Fruit fly (Drosophila melanogaster) whole organism, embryonic: Measurements from ENCODE around the gene Fer3HCH.
A peak's percentile ranks its signal among the peaks of the same experiment; 100 is the strongest.

Experiments used
- CG10366 ChIP-seq: fragments of 200-800 bp; sonication (Bioruptor generic); IDR thresholded peaks from 2 replicates; pipeline ENCODE4 v1.3.6; 2022; ENCODE audit warnings: missing biosample characterization, missing genetic modification characterization
- CG10462 ChIP-seq: fragments of 200-800 bp; sonication (Bioruptor generic); optimal IDR thresholded peaks from 2 replicates; lab custom pipeline; 2016; ENCODE audit warnings: missing biosample characterization, missing genetic modification characterization
- CG12104 ChIP-seq: fragments of 200-800 bp; sonication (Bioruptor generic); optimal IDR thresholded peaks from 3 replicates; lab custom pipeline; 2016; ENCODE audit warnings: missing biosample characterization, missing genetic modification characterization
- CG13123 ChIP-seq: fragments of 200-800 bp; sonication (Bioruptor generic); optimal IDR thresholded peaks from 2 replicates; lab custom pipeline; 2016; ENCODE audit warnings: missing biosample characterization, missing genetic modification characterization
- CG14860 ChIP-seq: fragments of 200-800 bp; sonication (Bioruptor generic); IDR thresholded peaks from 3 replicates; pipeline ENCODE4 v1.3.6; 2022; ENCODE audit warnings: missing biosample characterization, missing genetic modification characterization; ENCODE audit not compliant: partially characterized antibody
- CG15479 ChIP-seq: fragments of 200-800 bp; sonication (Bioruptor generic); optimal IDR thresholded peaks from 3 replicates; lab custom pipeline; 2019; ENCODE audit warnings: missing biosample characterization, mild to moderate bottlenecking, missing genetic modification characterization, moderate library complexity
- CG15601 ChIP-seq: fragments of 200-800 bp; sonication (Bioruptor generic); optimal IDR thresholded peaks from 3 replicates; lab custom pipeline; 2019; ENCODE audit warnings: missing biosample characterization, mild to moderate bottlenecking, missing genetic modification characterization, moderate library complexity
- CG1647 ChIP-seq: fragments of 200-800 bp; sonication (Bioruptor generic); optimal IDR thresholded peaks from 3 replicates; lab custom pipeline; 2016; ENCODE audit warnings: missing biosample characterization, missing genetic modification characterization
- CG17568 ChIP-seq: fragments of 200-800 bp; sonication (Bioruptor generic); optimal IDR thresholded peaks from 2 replicates; lab custom pipeline; 2018; ENCODE audit warnings: missing biosample characterization, mild to moderate bottlenecking, missing genetic modification characterization, moderate library complexity
- CG17912 ChIP-seq: fragments of 200-800 bp; sonication (Bioruptor generic); optimal IDR thresholded peaks from 2 replicates; lab custom pipeline; 2018; ENCODE audit warnings: missing biosample characterization, mild to moderate bottlenecking, missing genetic modification characterization
- CG2116 ChIP-seq: fragments of 200-800 bp; sonication (Bioruptor generic); optimal IDR thresholded peaks from 3 replicates; lab custom pipeline; 2018; ENCODE audit warnings: missing biosample characterization, mild to moderate bottlenecking, missing genetic modification characterization
- CG2875 ChIP-seq: fragments of 200-800 bp; sonication (Bioruptor generic); optimal IDR thresholded peaks from 2 replicates; lab custom pipeline; 2017; ENCODE audit warnings: missing biosample characterization, mild to moderate bottlenecking, missing genetic modification characterization, missing genetic modification reagents
- CG2889 ChIP-seq: fragments of 200-800 bp; sonication (Bioruptor generic); IDR thresholded peaks from 3 replicates; pipeline ENCODE4 v1.3.6; 2022; ENCODE audit warnings: missing biosample characterization, missing genetic modification characterization
- CG30431 ChIP-seq: fragments of 200-800 bp; sonication (Bioruptor generic); optimal IDR thresholded peaks from 2 replicates; lab custom pipeline; 2017; ENCODE audit warnings: missing biosample characterization, missing genetic modification characterization
- CG4360 ChIP-seq: fragments of 200-800 bp; sonication (Bioruptor generic); IDR thresholded peaks from 2 replicates; pipeline ENCODE4 v1.3.6; 2022; ENCODE audit warnings: missing biosample characterization, missing genetic modification characterization
- CG4854 ChIP-seq: fragments of 200-800 bp; sonication (Bioruptor generic); optimal IDR thresholded peaks from 2 replicates; lab custom pipeline; 2016; ENCODE audit warnings: missing biosample characterization, missing genetic modification characterization, inconsistent platforms
- CG6689 ChIP-seq: fragments of 200-800 bp; sonication (Bioruptor generic); IDR thresholded peaks from 2 replicates; pipeline ENCODE4 v1.3.6; 2022; ENCODE audit warnings: missing biosample characterization, missing genetic modification characterization
- CG7987 ChIP-seq: fragments of 200-800 bp; sonication (Bioruptor generic); optimal IDR thresholded peaks from 2 replicates; lab custom pipeline; 2018; ENCODE audit warnings: missing biosample characterization, mild to moderate bottlenecking, missing genetic modification characterization, moderate library complexity
- Camta ChIP-seq: fragments of 200-800 bp; sonication (Bioruptor generic); optimal IDR thresholded peaks from 2 replicates; lab custom pipeline; 2016; ENCODE audit warnings: missing biosample characterization, missing genetic modification characterization
- CoRest ChIP-seq: fragments of 200-800 bp; sonication (Bioruptor generic); optimal IDR thresholded peaks from 3 replicates; lab custom pipeline; 2018; ENCODE audit warnings: missing biosample characterization, mild to moderate bottlenecking, missing genetic modification characterization, moderate library complexity
- HLH4C ChIP-seq: fragments of 200-800 bp; sonication (Bioruptor generic); IDR thresholded peaks from 3 replicates; pipeline ENCODE4 v1.3.6; 2022; ENCODE audit warnings: missing biosample characterization, missing genetic modification characterization; ENCODE audit not compliant: partially characterized antibody
- HLH54F ChIP-seq: fragments of 200-800 bp; sonication (Bioruptor generic); optimal IDR thresholded peaks from 3 replicates; lab custom pipeline; 2016; ENCODE audit warnings: missing biosample characterization, missing genetic modification characterization
- Hand ChIP-seq: fragments of 200-800 bp; sonication (Bioruptor generic); optimal IDR thresholded peaks from 2 replicates; lab custom pipeline; 2017; ENCODE audit warnings: mild to moderate bottlenecking, missing biosample characterization, missing genetic modification reagents, missing genetic modification characterization
- HmgD ChIP-seq: fragments of 200-800 bp; sonication (Bioruptor generic); optimal IDR thresholded peaks from 3 replicates; lab custom pipeline; 2016; ENCODE audit warnings: missing biosample characterization, missing genetic modification characterization
- MESR4 ChIP-seq: fragments of 200-800 bp; sonication (Bioruptor generic); optimal IDR thresholded peaks from 2 replicates; lab custom pipeline; 2018; ENCODE audit warnings: missing biosample characterization, mild to moderate bottlenecking, missing genetic modification characterization, moderate library complexity
- Max ChIP-seq: fragments of 200-800 bp; sonication (Bioruptor generic); optimal IDR thresholded peaks from 2 replicates; lab custom pipeline; 2016; ENCODE audit warnings: missing biosample characterization, mild to moderate bottlenecking, missing genetic modification characterization
- Pdp1 ChIP-seq, 2 experiments: fragments of 200-800 bp; sonication (Bioruptor generic); optimal IDR thresholded peaks; 3 replicates each; lab custom pipeline; 2016; ENCODE audit warnings: missing biosample characterization in 2 of 2, missing genetic modification characterization in 2 of 2, mild to moderate bottlenecking in 1 of 2, moderate library complexity in 1 of 2
- Sry-β ChIP-seq: fragments of 200-800 bp; sonication (Bioruptor generic); optimal IDR thresholded peaks from 2 replicates; lab custom pipeline; 2018; ENCODE audit warnings: missing biosample characterization, mild to moderate bottlenecking, missing genetic modification characterization, moderate library complexity
- Stat92E ChIP-seq, 3 experiments: fragments of >200 bp in 2 of 3; fragments of 200-800 bp in 1 of 3; sonication (Bioruptor generic) in 1 of 3; optimal IDR thresholded peaks; 2 replicates each; lab custom pipeline; 2017 to 2019; ENCODE audit warnings: missing biosample characterization in 3 of 3, missing genetic modification characterization in 3 of 3, mild to moderate bottlenecking in 1 of 3, moderate library complexity in 1 of 3
- aop ChIP-seq: fragments of 200-800 bp; sonication (Bioruptor generic); IDR thresholded peaks from 2 replicates; pipeline ENCODE4 v1.3.6; 2022; ENCODE audit warnings: missing biosample characterization, missing genetic modification characterization
- bbx ChIP-seq: fragments of 200-800 bp; sonication (Bioruptor generic); IDR thresholded peaks from 2 replicates; pipeline ENCODE4 v1.3.6; 2022; ENCODE audit warnings: missing biosample characterization, missing genetic modification characterization; ENCODE audit not compliant: partially characterized antibody
- dimm ChIP-seq: fragments of 200-800 bp; sonication (Bioruptor generic); IDR thresholded peaks from 2 replicates; pipeline ENCODE4 v1.3.6; 2022; ENCODE audit warnings: missing biosample characterization, missing genetic modification characterization
- dpn ChIP-seq, 2 experiments: fragments of 200-800 bp; sonication (Bioruptor generic); optimal IDR thresholded peaks; 3 replicates each; lab custom pipeline; 2016; ENCODE audit warnings: missing biosample characterization in 2 of 2, missing genetic modification characterization in 2 of 2
- esg ChIP-seq: fragments of 200-800 bp; sonication (Bioruptor generic); conservative IDR thresholded peaks from 2 replicates; pipeline ENCODE4 v1.3.6; 2022; ENCODE audit warnings: missing biosample characterization, missing genetic modification characterization
- eve ChIP-seq, 2 experiments: fragments of >200 bp; optimal IDR thresholded peaks; 2 replicates each; lab custom pipeline; 2017; ENCODE audit warnings: missing biosample characterization in 2 of 2, missing genetic modification characterization in 2 of 2
- exex ChIP-seq: fragments of 200-800 bp; sonication (Bioruptor generic); optimal IDR thresholded peaks from 4 replicates; lab custom pipeline; 2018; ENCODE audit warnings: missing biosample characterization, mild to moderate bottlenecking, missing genetic modification characterization, moderate library complexity
- gfzf ChIP-seq: fragments of 200-800 bp; sonication (Bioruptor generic); optimal IDR thresholded peaks from 2 replicates; lab custom pipeline; 2016; ENCODE audit warnings: missing biosample characterization, mild to moderate bottlenecking, missing genetic modification characterization, moderate library complexity
- hb ChIP-seq: fragments of 200-800 bp; sonication (Bioruptor generic); IDR thresholded peaks from 3 replicates; pipeline ENCODE4 v1.3.6; 2022; ENCODE audit warnings: missing biosample characterization, missing genetic modification characterization; ENCODE audit not compliant: partially characterized antibody
- lilli ChIP-seq: fragments of 200-800 bp; sonication (Bioruptor generic); optimal IDR thresholded peaks from 3 replicates; lab custom pipeline; 2016; ENCODE audit warnings: missing biosample characterization, missing genetic modification characterization
- pnt ChIP-seq: fragments of 200-800 bp; sonication (Bioruptor generic); optimal IDR thresholded peaks from 3 replicates; lab custom pipeline; 2016; ENCODE audit warnings: missing biosample characterization, missing genetic modification characterization
- prd ChIP-seq, 3 experiments: fragments of >200 bp in 2 of 3; fragments of 200-800 bp in 1 of 3; sonication (Bioruptor generic) in 1 of 3; optimal IDR thresholded peaks in 2 of 3; IDR thresholded peaks in 1 of 3; 2 replicates in 2 of 3; 3 replicates in 1 of 3; pipeline versions ENCODE4 v1.3.6 to Lab custom; 2017 to 2022; ENCODE audit warnings: missing biosample characterization in 1 of 3, missing genetic modification characterization in 1 of 3
- slou ChIP-seq: fragments of 200-800 bp; sonication (Bioruptor generic); optimal IDR thresholded peaks from 3 replicates; lab custom pipeline; 2016; ENCODE audit warnings: missing biosample characterization, missing genetic modification characterization
- stwl ChIP-seq: fragments of 200-800 bp; sonication (Bioruptor generic); optimal IDR thresholded peaks from 3 replicates; lab custom pipeline; 2018; ENCODE audit warnings: missing biosample characterization, mild to moderate bottlenecking, missing genetic modification characterization, moderate library complexity
- tio ChIP-seq: fragments of 200-800 bp; sonication (Bioruptor generic); optimal IDR thresholded peaks from 2 replicates; lab custom pipeline; 2017; ENCODE audit warnings: missing biosample characterization, missing genetic modification characterization, inconsistent platforms
- ttk ChIP-seq: fragments of 200-800 bp; sonication (Bioruptor generic); IDR thresholded peaks from 2 replicates; pipeline ENCODE4 v2.1.2; 2022; ENCODE audit warnings: missing biosample characterization, missing genetic modification characterization
- vvl ChIP-seq: fragments of 200-800 bp; sonication (Bioruptor generic); IDR thresholded peaks from 2 replicates; pipeline ENCODE4 v1.3.6; 2022; ENCODE audit warnings: missing biosample characterization, missing genetic modification characterization
- wor ChIP-seq: fragments of 200-800 bp; sonication (Bioruptor generic); IDR thresholded peaks from 2 replicates; pipeline ENCODE4 v1.3.6; 2022; ENCODE audit warnings: missing biosample characterization, missing genetic modification characterization
- z ChIP-seq: fragments of 200-800 bp; sonication (Bioruptor generic); IDR thresholded peaks from 3 replicates; pipeline ENCODE4 v1.3.6; 2022; ENCODE audit warnings: missing biosample characterization, missing genetic modification characterization

The Fer3HCH gene

dm6 chrX:13113863-13114407 is 5.9 kb upstream of the Fer3HCH start (continued):
- TF ChIP-seq CG15479 (GFP tag; lab: Kevin White, UChicago) (no peak), HLH4C (GFP tag; lab: Robert Waterston, UW) (no peak), CG17912 (GFP tag; lab: Kevin White, UChicago) (no peak), CG2875 (GFP tag; lab: Kevin White, UChicago) (no peak), tio (GFP tag; lab: Kevin White, UChicago) (no peak), CG1647 (GFP tag; lab: Kevin White, UChicago) (no peak), pnt (GFP tag; lab: Kevin White, UChicago) (no peak), CoRest (tag; lab: Kevin White, UChicago) (no peak), CG2889 (GFP tag; lab: Robert Waterston, UW) (no peak), dpn (GFP tag; optimal IDR thresholded peaks at IDR 0.05; lab: Kevin White, UChicago) (no peak), CG4360 (GFP tag; lab: Robert Waterston, UW) (no peak), CG4854 (no peak), aop (GFP tag; lab: Robert Waterston, UW) (no peak), CG10462 (GFP tag; lab: Kevin White, UChicago) (no peak), HmgD (GFP tag; lab: Kevin White, UChicago) (no peak), exex (tag; lab: Kevin White, UChicago) (no peak), Max (GFP tag; lab: Kevin White, UChicago) (no peak), bbx (GFP tag; lab: Robert Waterston, UW) (0 out of 2 replicates have a peak, but pooled peaks have one; percentile 18), CG12104 (GFP tag; lab: Kevin White, UChicago) (no peak), CG7987 (no peak), HLH54F (GFP tag; lab: Kevin White, UChicago) (no peak), CG30431 (GFP tag; lab: Kevin White, UChicago) (no peak), prd (optimal IDR thresholded peaks at IDR 0.05; lab: Kevin White, UChicago) (no peak), prd (GFP tag; IDR thresholded peaks at IDR 0.05; lab: Robert Waterston, UW) (no peak), lilli (GFP tag; lab: Kevin White, UChicago) (no peak), Sry-β (no peak), CG13123 (GFP tag; lab: Kevin White, UChicago) (no peak), wor (GFP tag; lab: Robert Waterston, UW) (no peak), CG2116 (no peak), Stat92E (GFP tag; optimal IDR thresholded peaks at IDR 0.05; lab: Kevin White, UChicago) (no peak)
- TF ChIP-seq, all 482 proteins: peak for 20

- 0 out of 2 replicates have a peak, but pooled peaks have one; percentile 14 for TF ChIP-seq vvl (GFP tag; lab: Robert Waterston, UW)
- peak; percentile 43 for TF ChIP-seq stwl (tag; lab: Kevin White, UChicago)
- TF ChIP-seq CG17568 (GFP tag; lab: Kevin White, UChicago), result no peak
- TF ChIP-seq CG10366 (GFP tag; lab: Robert Waterston, UW), result no peak
- TF ChIP-seq z, result no peak
- no peak for TF ChIP-seq slou
- TF ChIP-seq Camta (GFP tag; lab: Kevin White, UChicago), result no peak
- peak; percentile 84 for TF ChIP-seq hb (GFP tag; lab: Robert Waterston, UW)
- TF ChIP-seq esg (GFP tag; lab: Robert Waterston, UW), result no peak
- no peak for TF ChIP-seq ttk (GFP tag; lab: Robert Waterston, UW)
- TF ChIP-seq CG17912 (GFP tag; lab: Kevin White, UChicago), result no peak
- TF ChIP-seq CG12104 (GFP tag; lab: Kevin White, UChicago), result no peak
- peak; percentile 78 for TF ChIP-seq CG14860 (GFP tag; lab: Robert Waterston, UW)
- TF ChIP-seq CG6689 (GFP tag; lab: Robert Waterston, UW), result no peak
- TF ChIP-seq eve (GFP tag; optimal IDR thresholded peaks at IDR 0.05; lab: Kevin White, UChicago), result no peak
- no peak for TF ChIP-seq Hand (GFP tag; lab: Kevin White, UChicago)
- peak in 1 of 2 experiments; percentile 22 for TF ChIP-seq Pdp1 (GFP tag; optimal IDR thresholded peaks at IDR 0.05; lab: Kevin White, UChicago)
- no peak for TF ChIP-seq MESR4 (GFP tag; lab: Kevin White, UChicago)
- TF ChIP-seq gfzf (GFP tag; lab: Kevin White, UChicago), result peak; percentile 16
- TF ChIP-seq CG15601 (tag; lab: Kevin White, UChicago), result no peak
- TF ChIP-seq dimm (GFP tag; lab: Robert Waterston, UW), result no peak
Observed at dm6 chrX:13112238-13112829, 4.3 kb upstream of the Fer3HCH start, which contains the start of gene Chpf. Chpf (minus strand) TSS chrX:13112462.
